Fruit fly (Drosophila melanogaster) whole organism, embryonic: ENCODE results near the gene CG6149.

Experiments used
- Atf3 ChIP-seq: fragments of 200-800 bp; sonication (Bioruptor generic); optimal IDR thresholded peaks from 3 replicates; lab custom pipeline; 2016; ENCODE audit warnings: missing biosample characterization, missing genetic modification characterization
- CG10209 ChIP-seq: fragments of 200-800 bp; sonication (Bioruptor generic); optimal IDR thresholded peaks from 3 replicates; lab custom pipeline; 2017; ENCODE audit warnings: missing biosample characterization, mild to moderate bottlenecking, missing genetic modification characterization, missing genetic modification reagents
- CG10462 ChIP-seq: fragments of 200-800 bp; sonication (Bioruptor generic); optimal IDR thresholded peaks from 2 replicates; lab custom pipeline; 2016; ENCODE audit warnings: missing biosample characterization, missing genetic modification characterization
- CG11085 ChIP-seq: fragments of 200-800 bp; sonication (Bioruptor generic); IDR thresholded peaks from 2 replicates; pipeline ENCODE4 v1.3.6; 2022; ENCODE audit warnings: missing biosample characterization, missing genetic modification characterization
- CG12071 ChIP-seq: fragments of 200-800 bp; sonication (Bioruptor generic); optimal IDR thresholded peaks from 3 replicates; lab custom pipeline; 2018; ENCODE audit warnings: missing biosample characterization, mild to moderate bottlenecking, missing genetic modification characterization
- CG12155 ChIP-seq: fragments of 200-800 bp; sonication (Bioruptor generic); optimal IDR thresholded peaks from 3 replicates; lab custom pipeline; 2016; ENCODE audit warnings: missing biosample characterization, missing genetic modification characterization
- CG12391 ChIP-seq: fragments of 200-800 bp; sonication (Bioruptor generic); optimal IDR thresholded peaks from 3 replicates; lab custom pipeline; 2018; ENCODE audit warnings: missing biosample characterization, mild to moderate bottlenecking, missing genetic modification characterization, moderate library complexity
- CG13123 ChIP-seq: fragments of 200-800 bp; sonication (Bioruptor generic); optimal IDR thresholded peaks from 2 replicates; lab custom pipeline; 2016; ENCODE audit warnings: missing biosample characterization, missing genetic modification characterization
- CG14860 ChIP-seq: fragments of 200-800 bp; sonication (Bioruptor generic); IDR thresholded peaks from 3 replicates; pipeline ENCODE4 v1.3.6; 2022; ENCODE audit warnings: missing biosample characterization, missing genetic modification characterization; ENCODE audit not compliant: partially characterized antibody
- CG17568 ChIP-seq: fragments of 200-800 bp; sonication (Bioruptor generic); optimal IDR thresholded peaks from 2 replicates; lab custom pipeline; 2018; ENCODE audit warnings: missing biosample characterization, mild to moderate bottlenecking, missing genetic modification characterization, moderate library complexity
- CG32532 ChIP-seq: fragments of 200-800 bp; sonication (Bioruptor generic); IDR thresholded peaks from 2 replicates; pipeline ENCODE4 v1.3.6; 2022; ENCODE audit warnings: missing biosample characterization, missing genetic modification characterization
- CG32767 ChIP-seq: fragments of 200-800 bp; sonication (Bioruptor generic); IDR thresholded peaks from 2 replicates; pipeline ENCODE4 v1.3.6; 2022; ENCODE audit warnings: missing biosample characterization, missing genetic modification characterization
- CG32772 ChIP-seq: fragments of 200-800 bp; sonication (Bioruptor generic); IDR thresholded peaks from 2 replicates; pipeline ENCODE4 v1.3.6; 2022; ENCODE audit warnings: missing biosample characterization, missing genetic modification characterization
- CG3847 ChIP-seq: fragments of 200-800 bp; sonication (Bioruptor generic); IDR thresholded peaks from 2 replicates; pipeline ENCODE4 v1.3.6; 2022; ENCODE audit warnings: missing biosample characterization, missing genetic modification characterization
- CG4328 ChIP-seq: fragments of 200-800 bp; sonication (Bioruptor generic); optimal IDR thresholded peaks from 3 replicates; lab custom pipeline; 2017; ENCODE audit warnings: missing biosample characterization, missing genetic modification reagents, missing genetic modification characterization
- CG4820 ChIP-seq: fragments of 200-800 bp; sonication (Bioruptor generic); optimal IDR thresholded peaks from 3 replicates; lab custom pipeline; 2016; ENCODE audit warnings: missing biosample characterization, missing genetic modification characterization
- CG8089 ChIP-seq: fragments of 200-800 bp; sonication (Bioruptor generic); optimal IDR thresholded peaks from 3 replicates; lab custom pipeline; 2016; ENCODE audit warnings: missing biosample characterization, missing genetic modification characterization
- CG9797 ChIP-seq: fragments of 200-800 bp; sonication (Bioruptor generic); optimal IDR thresholded peaks from 3 replicates; lab custom pipeline; 2018; ENCODE audit warnings: missing biosample characterization, mild to moderate bottlenecking, missing genetic modification characterization
- Dip2 ChIP-seq: fragments of 200-800 bp; sonication (Bioruptor generic); IDR thresholded peaks from 2 replicates; pipeline ENCODE4 v1.3.6; 2022; ENCODE audit warnings: missing biosample characterization, missing genetic modification characterization
- Doc2 ChIP-seq: fragments of 200-800 bp; sonication (Bioruptor generic); IDR thresholded peaks from 2 replicates; pipeline ENCODE4 v1.3.6; 2022; ENCODE audit warnings: missing biosample characterization, missing genetic modification characterization
- Fer1 ChIP-seq: fragments of 200-800 bp; sonication (Bioruptor generic); optimal IDR thresholded peaks from 2 replicates; lab custom pipeline; 2017; ENCODE audit warnings: missing biosample characterization, mild to moderate bottlenecking, missing genetic modification characterization
- Gug ChIP-seq: fragments of 200-800 bp; sonication (Bioruptor generic); IDR thresholded peaks from 4 replicates; pipeline ENCODE4 v1.3.6; 2022; ENCODE audit warnings: missing biosample characterization, missing genetic modification characterization
- HLH3B ChIP-seq: fragments of 200-800 bp; sonication (Bioruptor generic); IDR thresholded peaks from 2 replicates; pipeline ENCODE4 v1.3.6; 2022; ENCODE audit warnings: missing biosample characterization, missing genetic modification characterization
- Hmx ChIP-seq: fragments of 200-800 bp; sonication (Bioruptor generic); optimal IDR thresholded peaks from 2 replicates; lab custom pipeline; 2016; ENCODE audit warnings: missing biosample characterization, missing genetic modification characterization
- Mad ChIP-seq: fragments of 200-800 bp; sonication (Bioruptor generic); optimal IDR thresholded peaks from 2 replicates; lab custom pipeline; 2016; ENCODE audit warnings: missing biosample characterization, missing genetic modification characterization
- Nf-YC ChIP-seq: fragments of 200-800 bp; optimal IDR thresholded peaks from 3 replicates; lab custom pipeline; 2019; ENCODE audit warnings: missing biosample characterization, mild to moderate bottlenecking, missing genetic modification characterization, moderate library complexity
- Rfx ChIP-seq: fragments of 200-800 bp; sonication (Bioruptor generic); IDR thresholded peaks from 2 replicates; pipeline ENCODE4 v1.3.6; 2022; ENCODE audit warnings: missing biosample characterization, missing genetic modification characterization
- al ChIP-seq: fragments of 200-800 bp; sonication (Bioruptor generic); IDR thresholded peaks from 2 replicates; pipeline ENCODE4 v1.3.6; 2022; ENCODE audit warnings: missing biosample characterization, missing genetic modification characterization
- chif ChIP-seq, 2 experiments: fragments of 200-800 bp; sonication (Bioruptor generic); optimal IDR thresholded peaks; 3 replicates each; lab custom pipeline; 2016; ENCODE audit warnings: missing biosample characterization in 2 of 2, missing genetic modification characterization in 2 of 2
- crp ChIP-seq, 2 experiments: fragments of 200-800 bp; sonication (Bioruptor generic); optimal IDR thresholded peaks; 2 replicates in 1 of 2; 3 replicates in 1 of 2; lab custom pipeline; 2017; ENCODE audit warnings: missing biosample characterization in 2 of 2, missing genetic modification characterization in 2 of 2, mild to moderate bottlenecking in 1 of 2, moderate library complexity in 1 of 2
- dati ChIP-seq: fragments of 200-800 bp; sonication (Bioruptor generic); IDR thresholded peaks from 2 replicates; pipeline ENCODE4 v1.3.6; 2022; ENCODE audit warnings: missing biosample characterization, missing genetic modification characterization
- eve ChIP-seq, 2 experiments: fragments of >200 bp; optimal IDR thresholded peaks; 2 replicates each; lab custom pipeline; 2017; ENCODE audit warnings: missing biosample characterization in 2 of 2, missing genetic modification characterization in 2 of 2
- fd102C ChIP-seq: fragments of 200-800 bp; sonication (Bioruptor generic); optimal IDR thresholded peaks from 2 replicates; lab custom pipeline; 2018; ENCODE audit warnings: missing biosample characterization, mild to moderate bottlenecking, missing genetic modification characterization, moderate library complexity
- fd3F ChIP-seq: fragments of 200-800 bp; sonication (Bioruptor generic); optimal IDR thresholded peaks from 2 replicates; lab custom pipeline; 2018; ENCODE audit warnings: missing biosample characterization, mild to moderate bottlenecking, missing genetic modification characterization, moderate library complexity
- fd64A ChIP-seq: fragments of 200-800 bp; sonication (Bioruptor generic); optimal IDR thresholded peaks from 3 replicates; lab custom pipeline; 2018; ENCODE audit warnings: missing biosample characterization, mild to moderate bottlenecking, missing genetic modification characterization
- gem ChIP-seq: fragments of 200-800 bp; sonication (Bioruptor generic); optimal IDR thresholded peaks from 2 replicates; lab custom pipeline; 2019; ENCODE audit warnings: missing biosample characterization, mild to moderate bottlenecking, missing genetic modification characterization, moderate library complexity
- jing ChIP-seq: fragments of 200-800 bp; sonication (Bioruptor generic); optimal IDR thresholded peaks from 2 replicates; lab custom pipeline; 2018; ENCODE audit warnings: missing biosample characterization, mild to moderate bottlenecking, missing genetic modification characterization
- onecut ChIP-seq: fragments of 200-800 bp; sonication (Bioruptor generic); IDR thresholded peaks from 2 replicates; pipeline ENCODE4 v1.3.6; 2022; ENCODE audit warnings: missing biosample characterization, missing genetic modification characterization
- otp ChIP-seq: fragments of 200-800 bp; sonication (Bioruptor generic); IDR thresholded peaks from 3 replicates; pipeline ENCODE4, ENCODE4 v1.3.6; 2022; ENCODE audit warnings: missing biosample characterization, missing genetic modification characterization
- pho ChIP-seq: fragments of 200-800 bp; sonication (Bioruptor generic); optimal IDR thresholded peaks from 2 replicates; lab custom pipeline; 2016; ENCODE audit warnings: missing biosample characterization, missing genetic modification characterization
- pros ChIP-seq: fragments of 200-800 bp; sonication (Bioruptor generic); optimal IDR thresholded peaks from 3 replicates; lab custom pipeline; 2019; ENCODE audit warnings: missing biosample characterization, mild to moderate bottlenecking, missing genetic modification characterization, moderate library complexity
- pum ChIP-seq: fragments of 200-800 bp; sonication (Bioruptor generic); optimal IDR thresholded peaks from 2 replicates; lab custom pipeline; 2016; ENCODE audit warnings: missing biosample characterization, missing genetic modification characterization
- repo ChIP-seq: fragments of 200-800 bp; sonication (Bioruptor generic); optimal IDR thresholded peaks from 2 replicates; lab custom pipeline; 2016; ENCODE audit warnings: missing biosample characterization, missing genetic modification characterization
- scrt ChIP-seq: fragments of 200-800 bp; sonication (Bioruptor generic); optimal IDR thresholded peaks from 2 replicates; lab custom pipeline; 2018; ENCODE audit warnings: missing biosample characterization, mild to moderate bottlenecking, missing genetic modification characterization, moderate library complexity
- slp2 ChIP-seq: fragments of 200-800 bp; sonication (Bioruptor generic); optimal IDR thresholded peaks from 2 replicates; lab custom pipeline; 2016; ENCODE audit warnings: missing biosample characterization, missing genetic modification characterization
- so ChIP-seq: fragments of 200-800 bp; sonication (Bioruptor generic); IDR thresholded peaks from 3 replicates; pipeline ENCODE4 v1.3.6; 2022; ENCODE audit warnings: missing biosample characterization, missing genetic modification characterization
- sqz ChIP-seq: fragments of 200-800 bp; sonication (Bioruptor generic); optimal IDR thresholded peaks from 3 replicates; lab custom pipeline; 2018; ENCODE audit warnings: missing biosample characterization, mild to moderate bottlenecking, missing genetic modification characterization
- vnd ChIP-seq: fragments of 200-800 bp; sonication (Bioruptor generic); IDR thresholded peaks from 3 replicates; pipeline ENCODE4 v1.3.6; 2022; ENCODE audit warnings: missing biosample characterization, missing genetic modification characterization; ENCODE audit not compliant: partially characterized antibody
- zfh2 ChIP-seq: fragments of 200-800 bp; sonication (Bioruptor generic); optimal IDR thresholded peaks from 2 replicates; lab custom pipeline; 2016; ENCODE audit warnings: missing biosample characterization, missing genetic modification characterization

CG6149 gene

dm6 chr3L:11416495-11417272 lies 18.6 kb downstream of the CG6149 start (continued):
- TF ChIP-seq CG32532 (GFP tag; lab: Robert Waterston, UW): peak; percentile 80
- peak; percentile 65 for TF ChIP-seq Fer1
- peak; percentile 88 for TF ChIP-seq pum (GFP tag; lab: Kevin White, UChicago)
- TF ChIP-seq Dip2 (GFP tag; lab: Robert Waterston, UW): peak; percentile 49
- TF ChIP-seq CG12155 (GFP tag; lab: Kevin White, UChicago): peak; percentile 66
- TF ChIP-seq slp2 (GFP tag; lab: Kevin White, UChicago): peak; percentile 86
- TF ChIP-seq CG10462: peak; percentile 82
- TF ChIP-seq CG12391 (tag; lab: Kevin White, UChicago): peak; percentile 78
- TF ChIP-seq so (GFP tag; lab: Robert Waterston, UW): peak; percentile 83
- TF ChIP-seq Hmx (GFP tag; lab: Kevin White, UChicago): no peak
- TF ChIP-seq gem (tag; lab: Kevin White, UChicago): peak; percentile 90
- TF ChIP-seq Doc2 (GFP tag; lab: Robert Waterston, UW): peak; percentile 67
- TF ChIP-seq Mad (GFP tag; lab: Kevin White, UChicago): peak; percentile 58
- TF ChIP-seq zfh2 (GFP tag; lab: Kevin White, UChicago): no peak
- peak; percentile 38 for TF ChIP-seq CG4328 (GFP tag; lab: Kevin White, UChicago)
- no peak for TF ChIP-seq CG14860 (GFP tag; lab: Robert Waterston, UW)
- peak; percentile 15 for TF ChIP-seq pho (GFP tag; lab: Kevin White, UChicago)
- TF ChIP-seq CG17568: peak; percentile 63
- peak; percentile 74 for TF ChIP-seq Atf3 (GFP tag; lab: Kevin White, UChicago)
- TF ChIP-seq dati (GFP tag; lab: Robert Waterston, UW): peak; percentile 93
- TF ChIP-seq vnd (GFP tag; lab: Robert Waterston, UW): no peak
- TF ChIP-seq jing (GFP tag; lab: Kevin White, UChicago): peak; percentile 68
- peak; percentile 96 for TF ChIP-seq CG32772 (GFP tag; lab: Robert Waterston, UW)
- TF ChIP-seq Gug (GFP tag; lab: Robert Waterston, UW): peak; percentile 90
- peak; percentile 88 for TF ChIP-seq onecut (GFP tag; lab: Robert Waterston, UW)
- peak; percentile 53 for TF ChIP-seq scrt (GFP tag; lab: Kevin White, UChicago)
- TF ChIP-seq CG10209: peak; percentile 81
- TF ChIP-seq pros (GFP tag; lab: Kevin White, UChicago): no peak
- peak; percentile 7 to 91 for TF ChIP-seq eve (GFP tag; optimal IDR thresholded peaks at IDR 0.05; lab: Kevin White, UChicago)
- TF ChIP-seq CG32767: peak; percentile 86
- TF ChIP-seq fd102C (GFP tag; lab: Kevin White, UChicago): no peak
- peak; percentile 80 for TF ChIP-seq fd64A (GFP tag; lab: Kevin White, UChicago)
- peak; percentile 77 for TF ChIP-seq al
- TF ChIP-seq crp (GFP tag; optimal IDR thresholded peaks at IDR 0.05; lab: Kevin White, UChicago): peak in 1 of 2 experiments; percentile 26
- peak; percentile 95 for TF ChIP-seq otp
- TF ChIP-seq fd3F (GFP tag; lab: Kevin White, UChicago): no peak
- TF ChIP-seq HLH3B (GFP tag; lab: Robert Waterston, UW): peak; percentile 96
- peak; percentile 5 for TF ChIP-seq CG9797 (GFP tag; lab: Kevin White, UChicago)
- TF ChIP-seq CG3847 (GFP tag; lab: Robert Waterston, UW): peak; percentile 70
- TF ChIP-seq CG12071 (GFP tag; lab: Kevin White, UChicago): peak; percentile 78
- TF ChIP-seq sqz (GFP tag; lab: Kevin White, UChicago): no peak
- peak; percentile 94 for TF ChIP-seq CG4820 (GFP tag; lab: Kevin White, UChicago)
- TF ChIP-seq chif (GFP tag; optimal IDR thresholded peaks at IDR 0.05; lab: Kevin White, UChicago): peak; percentile 85 to 87
- peak; percentile 71 for TF ChIP-seq CG13123 (GFP tag; lab: Kevin White, UChicago)
- no peak for TF ChIP-seq Nf-YC (tag; lab: Kevin White, UChicago)
- TF ChIP-seq repo (GFP tag; lab: Kevin White, UChicago): peak; percentile 88
- TF ChIP-seq CG11085 (GFP tag; lab: Robert Waterston, UW): peak; percentile 63
- TF ChIP-seq CG8089: peak; percentile 88
- TF ChIP-seq Rfx (GFP tag; lab: Robert Waterston, UW): peak; percentile 81
